Fruit fly (Drosophila melanogaster) whole organism, embryonic: ENCODE results near the gene CG11695.
A peak's percentile ranks its signal among the peaks of the same experiment; 100 is the strongest.

Experiments
- Atf6 ChIP-seq: fragments of 200-800 bp; sonication (Bioruptor generic); IDR thresholded peaks from 2 replicates; pipeline ENCODE4 v1.3.6; 2022; ENCODE audit warnings: missing biosample characterization, missing genetic modification characterization
- CG10267 ChIP-seq: fragments of 200-800 bp; sonication (Bioruptor generic); optimal IDR thresholded peaks from 2 replicates; lab custom pipeline; 2018; ENCODE audit warnings: missing biosample characterization, mild to moderate bottlenecking, missing genetic modification characterization, moderate library complexity
- CG10431 ChIP-seq: fragments of 200-800 bp; sonication (Bioruptor generic); optimal IDR thresholded peaks from 3 replicates; lab custom pipeline; 2018; ENCODE audit warnings: missing biosample characterization, mild to moderate bottlenecking, missing genetic modification characterization
- CG12071 ChIP-seq: fragments of 200-800 bp; sonication (Bioruptor generic); optimal IDR thresholded peaks from 3 replicates; lab custom pipeline; 2018; ENCODE audit warnings: missing biosample characterization, mild to moderate bottlenecking, missing genetic modification characterization
- CG12155 ChIP-seq: fragments of 200-800 bp; sonication (Bioruptor generic); optimal IDR thresholded peaks from 3 replicates; lab custom pipeline; 2016; ENCODE audit warnings: missing biosample characterization, missing genetic modification characterization
- CG12942 ChIP-seq: fragments of 200-800 bp; sonication (Bioruptor generic); optimal IDR thresholded peaks from 3 replicates; lab custom pipeline; 2016; ENCODE audit warnings: missing biosample characterization, missing genetic modification characterization
- CG13424 ChIP-seq: fragments of 200-800 bp; sonication (Bioruptor generic); optimal IDR thresholded peaks from 2 replicates; lab custom pipeline; 2019; ENCODE audit warnings: missing biosample characterization, mild to moderate bottlenecking, missing genetic modification characterization, moderate library complexity
- CG14014 ChIP-seq: fragments of 200-800 bp; sonication (Bioruptor generic); IDR thresholded peaks from 2 replicates; pipeline ENCODE4 v1.3.6; 2022; ENCODE audit warnings: missing biosample characterization, missing genetic modification characterization
- CG14050 ChIP-seq: fragments of 200-800 bp; sonication (Bioruptor generic); IDR thresholded peaks from 3 replicates; pipeline ENCODE4 v1.3.6; 2022; ENCODE audit warnings: missing biosample characterization, missing genetic modification characterization
- CG15269 ChIP-seq: fragments of 200-800 bp; sonication (Bioruptor generic); optimal IDR thresholded peaks from 2 replicates; lab custom pipeline; 2018; ENCODE audit warnings: missing biosample characterization, mild to moderate bottlenecking, missing genetic modification characterization, moderate library complexity
- CG16815 ChIP-seq: fragments of 200-800 bp; sonication (Bioruptor generic); optimal IDR thresholded peaks from 3 replicates; lab custom pipeline; 2017; ENCODE audit warnings: missing biosample characterization, mild to moderate bottlenecking, missing genetic modification characterization
- CG16863 ChIP-seq: fragments of 200-800 bp; sonication (Bioruptor generic); optimal IDR thresholded peaks from 3 replicates; lab custom pipeline; 2016; ENCODE audit warnings: missing biosample characterization, missing genetic modification characterization
- CG17186 ChIP-seq: fragments of 200-800 bp; sonication (Bioruptor generic); optimal IDR thresholded peaks from 3 replicates; lab custom pipeline; 2017; ENCODE audit warnings: missing biosample characterization, missing genetic modification reagents, missing genetic modification characterization
- CG2129 ChIP-seq: fragments of 200-800 bp; sonication (Bioruptor generic); IDR thresholded peaks from 2 replicates; pipeline ENCODE4 v1.3.6; 2022; ENCODE audit warnings: missing biosample characterization, missing genetic modification characterization; ENCODE audit not compliant: partially characterized antibody
- CG2678 ChIP-seq: fragments of 200-800 bp; sonication (Bioruptor generic); optimal IDR thresholded peaks from 3 replicates; lab custom pipeline; 2019; ENCODE audit warnings: missing biosample characterization, mild to moderate bottlenecking, missing genetic modification characterization, moderate library complexity
- CG2889 ChIP-seq: fragments of 200-800 bp; sonication (Bioruptor generic); IDR thresholded peaks from 3 replicates; pipeline ENCODE4 v1.3.6; 2022; ENCODE audit warnings: missing biosample characterization, missing genetic modification characterization
- CG3163 ChIP-seq: fragments of 200-800 bp; sonication (Bioruptor generic); optimal IDR thresholded peaks from 3 replicates; lab custom pipeline; 2016; ENCODE audit warnings: missing biosample characterization, missing genetic modification characterization
- CG34422 ChIP-seq: fragments of 200-800 bp; sonication (Bioruptor generic); IDR thresholded peaks from 3 replicates; pipeline ENCODE4 v1.3.6; 2022; ENCODE audit warnings: missing biosample characterization, missing genetic modification characterization
- CG4424 ChIP-seq: fragments of 200-800 bp; sonication (Bioruptor generic); optimal IDR thresholded peaks from 3 replicates; lab custom pipeline; 2016; ENCODE audit warnings: missing biosample characterization, missing genetic modification characterization
- CG4707 ChIP-seq: fragments of 200-800 bp; sonication (Bioruptor generic); optimal IDR thresholded peaks from 2 replicates; lab custom pipeline; 2018; ENCODE audit warnings: missing biosample characterization, mild to moderate bottlenecking, missing genetic modification characterization, moderate library complexity
- CG4730 ChIP-seq: fragments of 200-800 bp; sonication (Bioruptor generic); IDR thresholded peaks from 2 replicates; pipeline ENCODE4 v1.3.6; 2022; ENCODE audit warnings: missing biosample characterization, missing genetic modification characterization
- CG6272 ChIP-seq: fragments of 200-800 bp; sonication (Bioruptor generic); IDR thresholded peaks from 2 replicates; pipeline ENCODE4 v1.3.6; 2022; ENCODE audit warnings: missing biosample characterization, missing genetic modification characterization
- CG6854 ChIP-seq: fragments of 200-800 bp; sonication (Bioruptor generic); optimal IDR thresholded peaks from 3 replicates; lab custom pipeline; 2017; ENCODE audit warnings: missing biosample characterization, mild to moderate bottlenecking, missing genetic modification characterization
- CG8359 ChIP-seq: fragments of 200-800 bp; sonication (Bioruptor generic); optimal IDR thresholded peaks from 2 replicates; lab custom pipeline; 2017; ENCODE audit warnings: missing biosample characterization, mild to moderate bottlenecking, missing genetic modification characterization, borderline replicate concordance
- CG8478 ChIP-seq: fragments of >200 bp; optimal IDR thresholded peaks from 2 replicates; lab custom pipeline; 2018
- Camta ChIP-seq: fragments of 200-800 bp; sonication (Bioruptor generic); optimal IDR thresholded peaks from 2 replicates; lab custom pipeline; 2016; ENCODE audit warnings: missing biosample characterization, missing genetic modification characterization
- Dad ChIP-seq: fragments of 200-800 bp; sonication (Bioruptor generic); optimal IDR thresholded peaks from 3 replicates; lab custom pipeline; 2016; ENCODE audit warnings: missing biosample characterization, missing genetic modification characterization
- Doc2 ChIP-seq: fragments of 200-800 bp; sonication (Bioruptor generic); IDR thresholded peaks from 2 replicates; pipeline ENCODE4 v1.3.6; 2022; ENCODE audit warnings: missing biosample characterization, missing genetic modification characterization
- Dref ChIP-seq: fragments of 200-800 bp; sonication (Bioruptor generic); IDR thresholded peaks from 2 replicates; pipeline ENCODE4 v1.3.6; 2022; ENCODE audit warnings: missing biosample characterization, missing genetic modification characterization
- E2f2 ChIP-seq: fragments of 200-800 bp; sonication (Bioruptor generic); IDR thresholded peaks from 2 replicates; pipeline ENCODE4 v1.3.6; 2022; ENCODE audit warnings: missing biosample characterization, missing genetic modification characterization
- Gsc ChIP-seq: fragments of 200-800 bp; sonication (Bioruptor generic); IDR thresholded peaks from 2 replicates; pipeline ENCODE4 v1.3.6; 2022; ENCODE audit warnings: missing biosample characterization, missing genetic modification characterization
- MESR4 ChIP-seq: fragments of 200-800 bp; sonication (Bioruptor generic); optimal IDR thresholded peaks from 2 replicates; lab custom pipeline; 2018; ENCODE audit warnings: missing biosample characterization, mild to moderate bottlenecking, missing genetic modification characterization, moderate library complexity
- Mad ChIP-seq: fragments of 200-800 bp; sonication (Bioruptor generic); optimal IDR thresholded peaks from 2 replicates; lab custom pipeline; 2016; ENCODE audit warnings: missing biosample characterization, missing genetic modification characterization
- Opbp ChIP-seq: fragments of 200-800 bp; sonication (Bioruptor generic); IDR thresholded peaks from 3 replicates; pipeline ENCODE4 v1.3.6; 2022; ENCODE audit warnings: missing biosample characterization, missing genetic modification characterization; ENCODE audit not compliant: partially characterized antibody
- Rfx ChIP-seq: fragments of 200-800 bp; sonication (Bioruptor generic); IDR thresholded peaks from 2 replicates; pipeline ENCODE4 v1.3.6; 2022; ENCODE audit warnings: missing biosample characterization, missing genetic modification characterization
- Rx ChIP-seq: fragments of 200-800 bp; sonication (Bioruptor generic); IDR thresholded peaks from 2 replicates; pipeline ENCODE4 v1.3.6; 2022; ENCODE audit warnings: missing biosample characterization, missing genetic modification characterization
- Vsx1 ChIP-seq: fragments of 200-800 bp; sonication (Bioruptor generic); optimal IDR thresholded peaks from 2 replicates; lab custom pipeline; 2017; ENCODE audit warnings: missing biosample characterization, mild to moderate bottlenecking, missing genetic modification characterization, missing genetic modification reagents
- ab ChIP-seq: fragments of 200-800 bp; sonication (Bioruptor generic); optimal IDR thresholded peaks from 2 replicates; lab custom pipeline; 2016; ENCODE audit warnings: missing biosample characterization, missing genetic modification characterization
- ato ChIP-seq: fragments of 200-800 bp; sonication (Bioruptor generic); IDR thresholded peaks from 2 replicates; pipeline ENCODE4 v1.3.6; 2022; ENCODE audit warnings: missing biosample characterization, missing genetic modification characterization; ENCODE audit not compliant: partially characterized antibody
- bbx ChIP-seq: fragments of 200-800 bp; sonication (Bioruptor generic); IDR thresholded peaks from 2 replicates; pipeline ENCODE4 v1.3.6; 2022; ENCODE audit warnings: missing biosample characterization, missing genetic modification characterization; ENCODE audit not compliant: partially characterized antibody
- ci ChIP-seq: fragments of 200-800 bp; sonication (Bioruptor generic); IDR thresholded peaks from 3 replicates; pipeline ENCODE4 v1.3.6; 2022; ENCODE audit warnings: missing biosample characterization, missing genetic modification characterization
- dmrt11E ChIP-seq: fragments of 200-800 bp; sonication (Bioruptor generic); optimal IDR thresholded peaks from 3 replicates; lab custom pipeline; 2018; ENCODE audit warnings: missing biosample characterization, mild to moderate bottlenecking, missing genetic modification characterization, moderate library complexity
- ewg ChIP-seq: fragments of 200-800 bp; sonication (Bioruptor generic); optimal IDR thresholded peaks from 3 replicates; lab custom pipeline; 2017; ENCODE audit warnings: mild to moderate bottlenecking, missing biosample characterization, missing genetic modification reagents, missing genetic modification characterization
- gt ChIP-seq: fragments of 200-800 bp; sonication (Bioruptor generic); IDR thresholded peaks from 2 replicates; pipeline ENCODE4 v1.3.6; 2022; ENCODE audit warnings: missing biosample characterization, missing genetic modification characterization
- lola ChIP-seq, 3 experiments: fragments of >200 bp in 2 of 3; fragments of 200-800 bp in 1 of 3; sonication (Bioruptor generic) in 1 of 3; optimal IDR thresholded peaks; 2 replicates each; lab custom pipeline; 2017 to 2019; ENCODE audit warnings: missing biosample characterization in 3 of 3, missing genetic modification characterization in 3 of 3, mild to moderate bottlenecking in 1 of 3, moderate library complexity in 1 of 3
- nmo ChIP-seq: fragments of 200-800 bp; sonication (Bioruptor generic); optimal IDR thresholded peaks from 2 replicates; lab custom pipeline; 2018; ENCODE audit warnings: missing biosample characterization, mild to moderate bottlenecking, missing genetic modification characterization, moderate library complexity
- oc ChIP-seq: fragments of 200-800 bp; sonication (Bioruptor generic); optimal IDR thresholded peaks from 2 replicates; lab custom pipeline; 2018; ENCODE audit warnings: missing biosample characterization, mild to moderate bottlenecking, missing genetic modification characterization, moderate library complexity
- shn ChIP-seq: fragments of 200-800 bp; sonication (Bioruptor generic); optimal IDR thresholded peaks from 3 replicates; lab custom pipeline; 2016; ENCODE audit warnings: missing biosample characterization, missing genetic modification characterization
- sr ChIP-seq: fragments of 200-800 bp; sonication (Bioruptor generic); IDR thresholded peaks from 3 replicates; pipeline ENCODE4 v1.3.6; 2022; ENCODE audit warnings: missing biosample characterization, missing genetic modification characterization
- tgo ChIP-seq: fragments of 200-800 bp; sonication (Bioruptor generic); IDR thresholded peaks from 3 replicates; pipeline ENCODE4 v1.3.6; 2022; ENCODE audit warnings: missing biosample characterization, missing genetic modification characterization
- wdn ChIP-seq: fragments of 200-800 bp; sonication (Bioruptor generic); IDR thresholded peaks from 2 replicates; pipeline ENCODE4 v1.3.6; 2022; ENCODE audit warnings: missing biosample characterization, missing genetic modification characterization
- wor ChIP-seq: fragments of 200-800 bp; sonication (Bioruptor generic); IDR thresholded peaks from 2 replicates; pipeline ENCODE4 v1.3.6; 2022; ENCODE audit warnings: missing biosample characterization, missing genetic modification characterization

Gene CG11695

DNA sequence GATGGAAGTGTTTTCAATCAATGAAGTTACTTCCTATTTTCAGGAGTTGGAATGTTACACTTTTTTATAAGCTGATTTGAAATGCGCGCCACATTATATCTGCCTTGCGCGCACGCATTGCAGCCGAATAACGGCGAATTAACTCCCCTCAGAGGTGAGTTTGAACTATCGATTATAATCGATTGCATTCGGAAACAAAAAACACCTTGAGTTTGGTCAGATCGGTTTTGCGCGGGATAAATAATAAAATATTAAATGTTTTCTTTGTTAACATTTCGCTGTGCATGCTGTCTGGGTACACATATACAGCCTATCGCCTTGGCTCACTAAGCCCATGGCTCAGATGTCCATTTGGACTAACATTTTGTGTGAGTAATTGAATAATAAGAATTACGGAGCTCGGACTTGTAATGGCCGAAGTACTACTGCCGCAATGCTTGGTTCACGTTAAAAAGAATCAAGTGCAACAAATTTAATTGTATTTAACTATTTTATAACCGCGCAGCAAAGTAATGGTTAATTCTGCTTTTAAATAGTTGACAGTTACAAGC is 44.7 kb downstream of the CG11695 start:
- TF ChIP-seq CG16863 (GFP tag; lab: Kevin White, UChicago): no peak
- no peak for TF ChIP-seq CG10267
- TF ChIP-seq shn (GFP tag; lab: Kevin White, UChicago): no peak
- TF ChIP-seq CG4730 (GFP tag; lab: Robert Waterston, UW): no peak
- TF ChIP-seq CG6272 (GFP tag; lab: Robert Waterston, UW): no peak
- no peak for TF ChIP-seq tgo (GFP tag; lab: Robert Waterston, UW)
- no peak for TF ChIP-seq ab (GFP tag; lab: Kevin White, UChicago)
- TF ChIP-seq ci: no peak
- TF ChIP-seq CG6854: no peak
- TF ChIP-seq CG4424 (GFP tag; lab: Kevin White, UChicago): no peak
- TF ChIP-seq CG12942 (GFP tag; lab: Kevin White, UChicago): no peak
- TF ChIP-seq CG13424 (tag; lab: Kevin White, UChicago): no peak
- TF ChIP-seq oc (tag; lab: Kevin White, UChicago): no peak
- TF ChIP-seq lola (GFP tag; optimal IDR thresholded peaks at IDR 0.05; lab: Kevin White, UChicago): no peak
- no peak for TF ChIP-seq wor (GFP tag; lab: Robert Waterston, UW)
- TF ChIP-seq CG3163: no peak
- TF ChIP-seq CG15269: no peak
- TF ChIP-seq Vsx1 (GFP tag; lab: Kevin White, UChicago): no peak
- no peak for TF ChIP-seq CG16815 (GFP tag; lab: Kevin White, UChicago)
- no peak for TF ChIP-seq Rfx (GFP tag; lab: Robert Waterston, UW)
- TF ChIP-seq CG17186 (GFP tag; lab: Kevin White, UChicago): peak; percentile 10
- TF ChIP-seq MESR4 (GFP tag; lab: Kevin White, UChicago): no peak
- peak; percentile 36 for TF ChIP-seq CG2129 (GFP tag; lab: Robert Waterston, UW)
- TF ChIP-seq nmo (GFP tag; lab: Kevin White, UChicago): peak; percentile 3
- no peak for TF ChIP-seq Mad (GFP tag; lab: Kevin White, UChicago)
- TF ChIP-seq CG12155 (GFP tag; lab: Kevin White, UChicago): no peak
- TF ChIP-seq CG12071 (GFP tag; lab: Kevin White, UChicago): no peak
- TF ChIP-seq CG34422: no peak
- no peak for TF ChIP-seq Atf6 (GFP tag; lab: Robert Waterston, UW)
- no peak for TF ChIP-seq Camta (GFP tag; lab: Kevin White, UChicago)
- peak; percentile 85 for TF ChIP-seq E2f2 (GFP tag; lab: Robert Waterston, UW)
- peak; percentile 66 for TF ChIP-seq Dref
- TF ChIP-seq CG2889 (GFP tag; lab: Robert Waterston, UW): no peak
- TF ChIP-seq ato (GFP tag; lab: Robert Waterston, UW): no peak
- TF ChIP-seq CG2678 (tag; lab: Kevin White, UChicago): no peak
- TF ChIP-seq CG14050 (GFP tag; lab: Robert Waterston, UW): no peak
- no peak for TF ChIP-seq Rx
- peak; percentile 26; the same call in 2 of the 3 replicates for TF ChIP-seq Opbp (GFP tag; lab: Robert Waterston, UW)
- TF ChIP-seq gt (GFP tag; lab: Robert Waterston, UW): no peak
- TF ChIP-seq ewg (GFP tag; lab: Kevin White, UChicago): peak; percentile 64
- TF ChIP-seq Gsc (GFP tag; lab: Robert Waterston, UW): no peak
- TF ChIP-seq sr (GFP tag; lab: Robert Waterston, UW): no peak
- TF ChIP-seq CG8359 (GFP tag; lab: Kevin White, UChicago): no peak
- no peak for TF ChIP-seq CG10431 (GFP tag; lab: Kevin White, UChicago)
- no peak for TF ChIP-seq Doc2 (GFP tag; lab: Robert Waterston, UW)
- TF ChIP-seq CG8478 (lab: Kevin White, UChicago): no peak
- TF ChIP-seq wdn (GFP tag; lab: Robert Waterston, UW): no peak
- no peak for TF ChIP-seq CG4707 (GFP tag; lab: Kevin White, UChicago)
- TF ChIP-seq dmrt11E: no peak
- no peak for TF ChIP-seq Dad (GFP tag; lab: Kevin White, UChicago)
- no peak for TF ChIP-seq CG14014 (GFP tag; lab: Robert Waterston, UW)
- TF ChIP-seq bbx: peak; percentile 27
